Worm (Caenorhabditis elegans): Measurements from ENCODE around the gene pxl-1.

pxl-1 gene

ce11 chrIII:5940525-5940974 lies 44.7 kb upstream of the pxl-1 start (continued):
- no peak for TF ChIP-seq unc-98 (GFP tag; IDR thresholded peaks at IDR 0.05)
- TF ChIP-seq mef-2 (tag; optimal IDR thresholded peaks at IDR 0.05) = peak; percentile 39
- no peak for TF ChIP-seq alr-1 (tag; optimal IDR thresholded peaks at IDR 0.05; ENCODE audit: borderline replicate concordance)
- peak; percentile 55 for TF ChIP-seq nhr-19 (GFP tag; conservative IDR thresholded peaks at IDR 0.05)
- no peak for TF ChIP-seq grh-1 (GFP tag; IDR thresholded peaks at IDR 0.05)
- peak; percentile 24 for TF ChIP-seq dsc-1 (tag; optimal IDR thresholded peaks at IDR 0.05)
- no peak for TF ChIP-seq hpl-2 (GFP tag; optimal IDR thresholded peaks at IDR 0.05)
- no peak for TF ChIP-seq nhr-84 (tag; optimal IDR thresholded peaks at IDR 0.05)
- no peak for TF ChIP-seq C04F5.9 (tag; optimal IDR thresholded peaks at IDR 0.05)
- peak; percentile 15 for TF ChIP-seq ceh-8 (GFP tag; optimal IDR thresholded peaks at IDR 0.05)
- TF ChIP-seq pax-3 (tag; optimal IDR thresholded peaks at IDR 0.05) = no peak
- TF ChIP-seq elt-2 (tag; optimal IDR thresholded peaks at IDR 0.05) = no peak
- TF ChIP-seq nhr-76 (tag; optimal IDR thresholded peaks at IDR 0.05) = no peak
- TF ChIP-seq dpl-1 (GFP tag; optimal IDR thresholded peaks at IDR 0.05) = peak; percentile 1 to 33 (median 24)
- TF ChIP-seq vab-15 (tag; optimal IDR thresholded peaks at IDR 0.05) = no peak
- peak; percentile 29 for TF ChIP-seq skn-1 (tag; optimal IDR thresholded peaks at IDR 0.05)
- no peak for TF ChIP-seq zag-1 (tag; optimal IDR thresholded peaks at IDR 0.05)
- no peak for TF ChIP-seq sup-37 (GFP tag; optimal IDR thresholded peaks at IDR 0.05)
- no peak for TF ChIP-seq pag-3 (tag; optimal IDR thresholded peaks at IDR 0.05; ENCODE audit: borderline replicate concordance, insufficient read depth)
- no peak for TF ChIP-seq nhr-28 (tag; optimal IDR thresholded peaks at IDR 0.05)
- TF ChIP-seq irx-1 (tag; optimal IDR thresholded peaks at IDR 0.05) = peak; percentile 21
- TF ChIP-seq unc-30 (tag; optimal IDR thresholded peaks at IDR 0.05) = no peak
- TF ChIP-seq efl-3 (GFP tag; optimal IDR thresholded peaks at IDR 0.05) = no peak
- no peak for TF ChIP-seq pqm-1 (tag; optimal IDR thresholded peaks at IDR 0.05)
- TF ChIP-seq nhr-71 (tag; optimal IDR thresholded peaks at IDR 0.05) = peak; percentile 71
- no peak for TF ChIP-seq nhr-11 (tag; optimal IDR thresholded peaks at IDR 0.05)
- TF ChIP-seq C16A3.4 (tag; optimal IDR thresholded peaks at IDR 0.05) = peak; percentile 55
- TF ChIP-seq nhr-12 (tag; optimal IDR thresholded peaks at IDR 0.05) = no peak
- peak; percentile 49 for TF ChIP-seq xbp-1 (tag; optimal IDR thresholded peaks at IDR 0.05)
- peak; percentile 81 for TF ChIP-seq snu-23 (GFP tag; optimal IDR thresholded peaks at IDR 0.05)
- TF ChIP-seq hlh-17 (GFP tag; optimal IDR thresholded peaks at IDR 0.05; ENCODE audit: borderline replicate concordance) = no peak
- TF ChIP-seq snpc-4 (tag; optimal IDR thresholded peaks at IDR 0.05) = peak; percentile 46
- no peak for TF ChIP-seq mab-9 (GFP tag; IDR thresholded peaks at IDR 0.05)
- TF ChIP-seq lin-13 (GFP tag; optimal IDR thresholded peaks at IDR 0.05) = peak; percentile 60
- TF ChIP-seq fos-1 (tag; optimal IDR thresholded peaks at IDR 0.05) = peak; percentile 19
- TF ChIP-seq egl-13 (tag; optimal IDR thresholded peaks at IDR 0.05) = no peak
- peak; percentile 35 for TF ChIP-seq tbx-2 (tag; optimal IDR thresholded peaks at IDR 0.05)
- peak; percentile 36 for TF ChIP-seq blmp-1 (tag; optimal IDR thresholded peaks at IDR 0.05)
- TF ChIP-seq C34B4.2 (tag; optimal IDR thresholded peaks at IDR 0.05) = no peak
- TF ChIP-seq ztf-11 (tag; optimal IDR thresholded peaks at IDR 0.05) = peak in 1 of 2 experiments; percentile 38
- peak; percentile 59 for TF ChIP-seq nhr-20 (tag; optimal IDR thresholded peaks at IDR 0.05)
- TF ChIP-seq efl-1 (optimal IDR thresholded peaks at IDR 0.05) = peak; percentile 26 to 29
- peak in 1 of 2 experiments; percentile 78 for TF ChIP-seq efl-1 (GFP tag; optimal IDR thresholded peaks at IDR 0.05 in 1 of 2)
- no peak for TF ChIP-seq fkh-10 (GFP tag; optimal IDR thresholded peaks at IDR 0.05)
- no peak for TF ChIP-seq Y116A8C.19 (tag; optimal IDR thresholded peaks at IDR 0.05; ENCODE audit: borderline replicate concordance)
- TF ChIP-seq lsy-2 (tag; optimal IDR thresholded peaks at IDR 0.05) = peak; percentile 37 to 69
- peak; percentile 75 for TF ChIP-seq nhr-85 (tag)
- no peak for TF ChIP-seq lin-15B (tag; optimal IDR thresholded peaks at IDR 0.05)
- peak; percentile 56 for TF ChIP-seq zip-4 (GFP tag; optimal IDR thresholded peaks at IDR 0.05)
- TF ChIP-seq nhr-237 (tag; optimal IDR thresholded peaks at IDR 0.05) = peak; percentile 14
- no peak for TF ChIP-seq egl-27 (tag; optimal IDR thresholded peaks at IDR 0.05)
- no peak for TF ChIP-seq sox-4 (tag; optimal IDR thresholded peaks at IDR 0.05)
- peak; percentile 68 for TF ChIP-seq aly-2 (tag; optimal IDR thresholded peaks at IDR 0.05)

Data from whole organism, L1 larva.